Fruit fly (Drosophila melanogaster): ENCODE measurements around the gene Nrx-1.

The Nrx-1 gene

dm6 chr3R:22447195-22447873 lies 21.0 kb upstream of the Nrx-1 start, which contains the start of gene CG34288 (continued):
- no peak for TF ChIP-seq hb (GFP tag; IDR thresholded peaks at IDR 0.05; ENCODE audit: partially characterized antibody)
- TF ChIP-seq CG43689 (GFP tag; IDR thresholded peaks at IDR 0.05): 0 out of 2 replicates have a peak, but pooled peaks have one; percentile 14
- TF ChIP-seq CG10462 (GFP tag; optimal IDR thresholded peaks at IDR 0.05): no peak
- 0 out of 2 replicates have a peak, but pooled peaks have one; percentile 32 for TF ChIP-seq Awh (GFP tag; IDR thresholded peaks at IDR 0.05)
- no peak for TF ChIP-seq lilli (GFP tag; optimal IDR thresholded peaks at IDR 0.05)
- no peak for TF ChIP-seq D (optimal IDR thresholded peaks at IDR 0.05)
- TF ChIP-seq D (GFP tag; optimal IDR thresholded peaks at IDR 0.05): no peak
- TF ChIP-seq CG14050 (GFP tag; IDR thresholded peaks at IDR 0.05): no peak
- TF ChIP-seq Hey (tag; optimal IDR thresholded peaks at IDR 0.05): peak; percentile 11
- no peak for TF ChIP-seq Neu2 (GFP tag; optimal IDR thresholded peaks at IDR 0.05; ENCODE audit: borderline replicate concordance)
- TF ChIP-seq run (tag; optimal IDR thresholded peaks at IDR 0.05): no peak
- TF ChIP-seq Nf-YB (GFP tag; optimal IDR thresholded peaks at IDR 0.05): no peak
- no peak for TF ChIP-seq crc (GFP tag; optimal IDR thresholded peaks at IDR 0.05)
- TF ChIP-seq CG31365 (tag; optimal IDR thresholded peaks at IDR 0.05): no peak
- peak; percentile 89 for TF ChIP-seq sug (tag; optimal IDR thresholded peaks at IDR 0.05)
- no peak for TF ChIP-seq CG11560 (tag; IDR thresholded peaks at IDR 0.05)
- TF ChIP-seq HLH3B (GFP tag; IDR thresholded peaks at IDR 0.05): 0 out of 2 replicates have a peak, but pooled peaks have one; percentile 9
- no peak for TF ChIP-seq Oaz (GFP tag; IDR thresholded peaks at IDR 0.05)
- TF ChIP-seq nom (GFP tag; optimal IDR thresholded peaks at IDR 0.05): no peak
- no peak for TF ChIP-seq abd-A (tag; optimal IDR thresholded peaks at IDR 0.05)
- TF ChIP-seq psq (GFP tag; optimal IDR thresholded peaks at IDR 0.05): no peak
- TF ChIP-seq pfk (GFP tag; optimal IDR thresholded peaks at IDR 0.05): no peak
- no peak for TF ChIP-seq twi (tag; optimal IDR thresholded peaks at IDR 0.05)
- TF ChIP-seq CG30403 (GFP tag; optimal IDR thresholded peaks at IDR 0.05): no peak
- TF ChIP-seq dan (GFP tag; IDR thresholded peaks at IDR 0.05): no peak
- TF ChIP-seq Atf3 (GFP tag; optimal IDR thresholded peaks at IDR 0.05): peak; percentile 17
- no peak for TF ChIP-seq hbn (GFP tag; IDR thresholded peaks at IDR 0.05; ENCODE audit: partially characterized antibody)
- TF ChIP-seq TFAM (GFP tag; optimal IDR thresholded peaks at IDR 0.05): no peak
- no peak for TF ChIP-seq br (optimal IDR thresholded peaks at IDR 0.05)
- TF ChIP-seq B-H1 (GFP tag; IDR thresholded peaks at IDR 0.05): no peak; the same call in 2 of the 3 replicates
- TF ChIP-seq Dp (GFP tag; optimal IDR thresholded peaks at IDR 0.05): peak; percentile 76
- peak; percentile 31; the same call in 1 of the 2 replicates for TF ChIP-seq ttk (GFP tag; IDR thresholded peaks at IDR 0.05)
- TF ChIP-seq croc (GFP tag; conservative IDR thresholded peaks at IDR 0.05): no peak
- TF ChIP-seq CG2202 (tag; optimal IDR thresholded peaks at IDR 0.05): no peak
- no peak for TF ChIP-seq CG9609 (GFP tag; optimal IDR thresholded peaks at IDR 0.05)
- TF ChIP-seq dysf (GFP tag; IDR thresholded peaks at IDR 0.05): peak; percentile 59; the same call in 2 of the 3 replicates
- peak; percentile 40 for TF ChIP-seq her (GFP tag; optimal IDR thresholded peaks at IDR 0.05)
- peak; percentile 39 for TF ChIP-seq CG15269 (tag; optimal IDR thresholded peaks at IDR 0.05)
- TF ChIP-seq nau (GFP tag; optimal IDR thresholded peaks at IDR 0.05): no peak
- TF ChIP-seq vvl (GFP tag; IDR thresholded peaks at IDR 0.05): no peak; the same call in 1 of the 2 replicates
- TF ChIP-seq CG10274 (GFP tag; optimal IDR thresholded peaks at IDR 0.05): peak; percentile 99
- TF ChIP-seq Dll (GFP tag; IDR thresholded peaks at IDR 0.05; ENCODE audit: partially characterized antibody): peak; percentile 59; the same call in 2 of the 4 replicates
- peak; percentile 68; the same call in 1 of the 2 replicates for TF ChIP-seq Atf6 (GFP tag; IDR thresholded peaks at IDR 0.05)
- no peak for TF ChIP-seq stc (GFP tag; IDR thresholded peaks at IDR 0.05)
- TF ChIP-seq chn (GFP tag; optimal IDR thresholded peaks at IDR 0.05): no peak
- TF ChIP-seq Stat92E (GFP tag; optimal IDR thresholded peaks at IDR 0.05): no peak
- TF ChIP-seq CG17829 (tag; optimal IDR thresholded peaks at IDR 0.05): no peak
- TF ChIP-seq CG10147 (GFP tag; optimal IDR thresholded peaks at IDR 0.05): no peak
- no peak for TF ChIP-seq Tbp (GFP tag; optimal IDR thresholded peaks at IDR 0.05)
- TF ChIP-seq CG6854 (GFP tag; optimal IDR thresholded peaks at IDR 0.05): no peak

Measured in whole organism, embryonic.